Fruit fly (Drosophila melanogaster) whole organism, adult: ENCODE results near the gene Sfp24Ba.
A peak's percentile ranks its signal among the peaks of the same experiment; 100 is the strongest.

Experiments
- CG11617 ChIP-seq: fragments of 200-800 bp; sonication (Bioruptor generic); optimal IDR thresholded peaks from 2 replicates; lab custom pipeline; 2017; ENCODE audit warnings: mild to moderate bottlenecking, missing biosample characterization, missing genetic modification reagents, missing genetic modification characterization
- CG12768 ChIP-seq: fragments of 200-800 bp; sonication (Bioruptor generic); optimal IDR thresholded peaks from 2 replicates; lab custom pipeline; 2017; ENCODE audit warnings: missing biosample characterization, missing genetic modification characterization, mild to moderate bottlenecking, moderate library complexity, missing genetic modification reagents
- CG14711 ChIP-seq: fragments of 200-800 bp; sonication (Bioruptor generic); optimal IDR thresholded peaks from 2 replicates; lab custom pipeline; 2018; ENCODE audit warnings: missing biosample characterization, mild to moderate bottlenecking, missing genetic modification characterization, moderate library complexity
- CG1620 ChIP-seq: fragments of 200-800 bp; sonication (Bioruptor generic); optimal IDR thresholded peaks from 2 replicates; lab custom pipeline; 2016; ENCODE audit warnings: missing biosample characterization, missing genetic modification characterization
- CG33017 ChIP-seq: fragments of 200-800 bp; sonication (Bioruptor generic); optimal IDR thresholded peaks from 2 replicates; lab custom pipeline; 2018; ENCODE audit warnings: missing biosample characterization, mild to moderate bottlenecking, missing genetic modification characterization, moderate library complexity
- CG5204 ChIP-seq: fragments of 200-800 bp; sonication (Bioruptor generic); optimal IDR thresholded peaks from 2 replicates; lab custom pipeline; 2016; ENCODE audit warnings: missing biosample characterization, missing genetic modification characterization
- CG7045 ChIP-seq: fragments of 200-800 bp; sonication (Bioruptor generic); optimal IDR thresholded peaks from 2 replicates; lab custom pipeline; 2017; ENCODE audit warnings: missing biosample characterization, mild to moderate bottlenecking, missing genetic modification characterization
- CG7101 ChIP-seq: fragments of 200-800 bp; sonication (Bioruptor generic); optimal IDR thresholded peaks from 2 replicates; lab custom pipeline; 2018; ENCODE audit warnings: missing biosample characterization, mild to moderate bottlenecking, missing genetic modification characterization, moderate library complexity
- Clk ChIP-seq: fragments of 200-800 bp; sonication (Bioruptor generic); optimal IDR thresholded peaks from 2 replicates; lab custom pipeline; 2017; ENCODE audit warnings: missing biosample characterization, missing genetic modification characterization
- Crg-1 ChIP-seq: fragments of 200-800 bp; sonication (Bioruptor generic); optimal IDR thresholded peaks from 2 replicates; lab custom pipeline; 2016; ENCODE audit warnings: missing biosample characterization, missing genetic modification characterization
- Hr96 ChIP-seq: fragments of 200-800 bp; sonication (Bioruptor generic); optimal IDR thresholded peaks from 2 replicates; lab custom pipeline; 2016; ENCODE audit warnings: missing biosample characterization, missing genetic modification characterization
- Mnt ChIP-seq: fragments of 200-800 bp; sonication (Bioruptor generic); optimal IDR thresholded peaks from 2 replicates; lab custom pipeline; 2016; ENCODE audit warnings: missing biosample characterization, mild to moderate bottlenecking, missing genetic modification characterization
- bab1 ChIP-seq: fragments of 200-800 bp; sonication (Bioruptor generic); optimal IDR thresholded peaks from 3 replicates; lab custom pipeline; 2019; ENCODE audit warnings: missing biosample characterization, mild to moderate bottlenecking, missing genetic modification characterization, moderate library complexity
- cic ChIP-seq: fragments of 200-800 bp; sonication (Bioruptor generic); optimal IDR thresholded peaks from 2 replicates; lab custom pipeline; 2017; ENCODE audit warnings: missing biosample characterization, mild to moderate bottlenecking, missing genetic modification characterization, moderate library complexity
- cnc ChIP-seq, 2 experiments: fragments of >200 bp; optimal IDR thresholded peaks; 2 replicates each; lab custom pipeline; 2017
- kay ChIP-seq: fragments of 200-800 bp; sonication (Bioruptor generic); peaks from one replicate; lab custom pipeline; 2016; ENCODE audit warnings: missing biosample characterization, missing genetic modification characterization, borderline replicate concordance
- ovo ChIP-seq: fragments of 200-800 bp; sonication (Bioruptor generic); optimal IDR thresholded peaks from 2 replicates; lab custom pipeline; 2016; ENCODE audit warnings: missing biosample characterization, missing genetic modification characterization
- pad ChIP-seq: fragments of 200-800 bp; sonication (Bioruptor generic); optimal IDR thresholded peaks from 3 replicates; lab custom pipeline; 2017; ENCODE audit warnings: missing biosample characterization, missing genetic modification characterization, mild to moderate bottlenecking, moderate library complexity, missing genetic modification reagents
- tj ChIP-seq: fragments of 200-800 bp; sonication (Bioruptor generic); optimal IDR thresholded peaks from 3 replicates; lab custom pipeline; 2017; ENCODE audit warnings: missing biosample characterization, mild to moderate bottlenecking, missing genetic modification characterization, moderate library complexity
- toe ChIP-seq: fragments of 200-800 bp; sonication (Bioruptor generic); optimal IDR thresholded peaks from 2 replicates; lab custom pipeline; 2016; ENCODE audit warnings: missing biosample characterization, missing genetic modification characterization

Sfp24Ba gene

DNA sequence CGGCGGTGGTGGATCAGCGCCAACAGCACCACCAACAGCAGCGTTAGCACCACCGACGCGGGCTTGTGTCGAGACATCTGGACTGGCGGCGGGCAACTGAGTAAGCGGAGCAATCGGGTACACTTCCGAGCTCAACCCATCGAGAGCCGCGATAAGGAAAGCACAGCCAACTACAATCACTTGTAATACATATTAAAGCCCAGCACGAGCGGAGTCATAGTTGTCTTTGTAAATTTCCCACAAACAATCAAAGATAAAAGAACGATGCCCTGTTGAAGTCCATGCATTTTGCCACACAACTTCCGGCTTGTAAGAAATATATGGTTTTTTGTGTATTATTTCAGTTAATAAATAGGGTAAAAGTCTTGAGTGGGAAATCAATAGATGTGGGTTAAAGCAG, 38.6 kb upstream of the Sfp24Ba start, which contains the start of gene CG31777:
CG31777 (minus strand) TSS at position 101 of the 400 bp plus-strand sequence.
- TF ChIP-seq Crg-1, result no peak
- no peak for TF ChIP-seq cnc (optimal IDR thresholded peaks at IDR 0.05; lab: Kevin White, UChicago)
- no peak for TF ChIP-seq CG5204 (GFP tag; lab: Kevin White, UChicago)
- TF ChIP-seq kay (GFP tag; lab: Kevin White, UChicago), result no peak
- no peak for TF ChIP-seq Hr96 (GFP tag; lab: Kevin White, UChicago)
- no peak for TF ChIP-seq CG11617 (GFP tag; lab: Kevin White, UChicago)
- no peak for TF ChIP-seq CG14711 (tag; lab: Kevin White, UChicago)
- no peak for TF ChIP-seq CG7101
- no peak for TF ChIP-seq cic (GFP tag; lab: Kevin White, UChicago)
- TF ChIP-seq pad, result no peak
- TF ChIP-seq ovo, result no peak
- no peak for TF ChIP-seq CG33017
- no peak for TF ChIP-seq toe (GFP tag; lab: Kevin White, UChicago)
- no peak for TF ChIP-seq Clk
- TF ChIP-seq CG12768 (GFP tag; lab: Kevin White, UChicago), result no peak
- TF ChIP-seq CG7045 (GFP tag; lab: Kevin White, UChicago), result no peak
- no peak for TF ChIP-seq tj (GFP tag; lab: Kevin White, UChicago)
- TF ChIP-seq bab1 (GFP tag; lab: Kevin White, UChicago), result no peak

- peak; percentile 42 for TF ChIP-seq CG12768 (GFP tag; lab: Kevin White, UChicago)
- no peak for TF ChIP-seq bab1 (GFP tag; lab: Kevin White, UChicago)
- TF ChIP-seq pad, result peak; percentile 13
- peak; percentile 73 for TF ChIP-seq CG7101
- TF ChIP-seq CG5204 (GFP tag; lab: Kevin White, UChicago), result peak; percentile 50
- TF ChIP-seq CG14711 (tag; lab: Kevin White, UChicago), result peak; percentile 69
- TF ChIP-seq CG1620 (GFP tag; lab: Kevin White, UChicago), result no peak
- peak; percentile 24 for TF ChIP-seq CG11617 (GFP tag; lab: Kevin White, UChicago)
- TF ChIP-seq CG7045 (GFP tag; lab: Kevin White, UChicago), result peak; percentile 6
- TF ChIP-seq Mnt (GFP tag; lab: Kevin White, UChicago), result peak; percentile 30
- no peak for TF ChIP-seq Crg-1
- peak; percentile 36 for TF ChIP-seq tj (GFP tag; lab: Kevin White, UChicago)
- peak; percentile 83 for TF ChIP-seq CG33017
Measured at dm6 chr2L:3705438-3705921, 37.1 kb upstream of the Sfp24Ba start, which contains the start of gene CG31778. CG31778 (minus strand) TSS chr2L:3705488.

- TF ChIP-seq Mnt (GFP tag; lab: Kevin White, UChicago), result no peak
- TF ChIP-seq CG7101, result peak; percentile 45
- TF ChIP-seq CG33017, result peak; percentile 79
- TF ChIP-seq Clk, result no peak
- peak; percentile 54 for TF ChIP-seq Hr96 (GFP tag; lab: Kevin White, UChicago)
- peak; percentile 22 for TF ChIP-seq pad
- TF ChIP-seq tj (GFP tag; lab: Kevin White, UChicago), result peak; percentile 13
- no peak for TF ChIP-seq CG11617 (GFP tag; lab: Kevin White, UChicago)
- TF ChIP-seq bab1 (GFP tag; lab: Kevin White, UChicago), result no peak
- TF ChIP-seq CG5204 (GFP tag; lab: Kevin White, UChicago), result peak; percentile 69
- peak; percentile 57 for TF ChIP-seq toe (GFP tag; lab: Kevin White, UChicago)
- TF ChIP-seq CG12768 (GFP tag; lab: Kevin White, UChicago), result peak; percentile 64
- TF ChIP-seq Crg-1, result no peak
- TF ChIP-seq cic (GFP tag; lab: Kevin White, UChicago), result no peak
- peak; percentile 77 for TF ChIP-seq kay (GFP tag; lab: Kevin White, UChicago)
- no peak for TF ChIP-seq ovo
- peak; percentile 44 for TF ChIP-seq CG7045 (GFP tag; lab: Kevin White, UChicago)
- TF ChIP-seq cnc (optimal IDR thresholded peaks at IDR 0.05; lab: Kevin White, UChicago), result no peak
- TF ChIP-seq CG14711 (tag; lab: Kevin White, UChicago), result peak; percentile 64
- peak; percentile 7 for TF ChIP-seq CG1620 (GFP tag; lab: Kevin White, UChicago)
Measured at dm6 chr2L:3703260-3703659, 34.9 kb upstream of the Sfp24Ba start, which contains the start of gene CG2816. CG2816 (plus strand) TSS chr2L:3703659.

- TF ChIP-seq CG12768 (GFP tag; lab: Kevin White, UChicago) (no peak), CG7101 (no peak), Mnt (GFP tag; lab: Kevin White, UChicago) (no peak), CG11617 (GFP tag; lab: Kevin White, UChicago) (no peak), pad (no peak), tj (GFP tag; lab: Kevin White, UChicago) (no peak), CG5204 (GFP tag; lab: Kevin White, UChicago) (no peak), kay (GFP tag; lab: Kevin White, UChicago) (no peak), CG33017 (no peak), Hr96 (GFP tag; lab: Kevin White, UChicago) (no peak), Crg-1 (no peak), CG1620 (GFP tag; lab: Kevin White, UChicago) (no peak), CG7045 (GFP tag; lab: Kevin White, UChicago) (no peak), bab1 (GFP tag; lab: Kevin White, UChicago) (no peak), cnc (optimal IDR thresholded peaks at IDR 0.05; lab: Kevin White, UChicago) (no peak), Clk (no peak), CG14711 (tag; lab: Kevin White, UChicago) (no peak), toe (GFP tag; lab: Kevin White, UChicago) (no peak), cic (GFP tag; lab: Kevin White, UChicago) (no peak)
Measured at dm6 chr2L:3701526-3701925, 33.2 kb upstream of the Sfp24Ba start, which contains the start of gene CG43145. CG43145 (plus strand) TSS chr2L:3701826.

DNA sequence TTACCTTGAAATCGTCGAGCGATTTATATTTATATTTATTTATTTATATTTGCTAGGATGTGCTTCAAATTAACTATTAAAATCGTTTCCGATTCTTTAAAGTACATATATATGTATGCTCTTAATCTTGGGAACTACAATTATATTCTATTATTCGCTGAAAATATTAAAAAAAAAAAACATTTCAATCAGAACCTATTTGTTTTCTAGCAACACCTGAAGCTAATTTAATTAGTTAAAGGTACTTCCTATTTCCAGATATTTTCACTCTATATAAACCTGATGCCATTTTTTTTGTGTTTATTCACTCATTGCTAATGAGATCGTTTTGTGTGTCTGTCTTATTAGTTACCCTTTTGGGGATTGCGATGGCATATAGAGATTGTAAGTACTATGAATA, 32.6 kb upstream of the Sfp24Ba start, which contains the start of gene CG42467:
CG42467 (plus strand) TSS at position 301 of the 400 bp plus-strand sequence.
- TF ChIP-seq Mnt (GFP tag; lab: Kevin White, UChicago), result no peak
- no peak for TF ChIP-seq CG1620 (GFP tag; lab: Kevin White, UChicago)
- no peak for TF ChIP-seq kay (GFP tag; lab: Kevin White, UChicago)
- no peak for TF ChIP-seq CG33017
- no peak for TF ChIP-seq Clk
- TF ChIP-seq CG5204 (GFP tag; lab: Kevin White, UChicago), result no peak
- no peak for TF ChIP-seq cic (GFP tag; lab: Kevin White, UChicago)
- no peak for TF ChIP-seq CG14711 (tag; lab: Kevin White, UChicago)
- no peak for TF ChIP-seq ovo
- no peak for TF ChIP-seq Hr96 (GFP tag; lab: Kevin White, UChicago)
- TF ChIP-seq cnc (optimal IDR thresholded peaks at IDR 0.05; lab: Kevin White, UChicago), result no peak
- TF ChIP-seq Crg-1, result no peak
- no peak for TF ChIP-seq tj (GFP tag; lab: Kevin White, UChicago)
